Worm (Caenorhabditis elegans) whole organism, L4/young adult: ENCODE data around the gene npl-10.

Source experiments
- W03F9.2 ChIP-seq: fragments of 150-350 bp; optimal IDR thresholded peaks from 2 replicates; lab custom pipeline; 2014; ENCODE audit warnings: missing biosample characterization, missing genetic modification characterization
- him-1 ChIP-seq: sonication (generic microtip); optimal IDR thresholded peaks from 2 replicates; lab custom pipeline; 2016; ENCODE audit warnings: missing genotype, missing genetic modification reagents, missing genetic modification characterization, missing compliant biosample characterization

ce11 chrIII:3975008-3975407, 39.3 kb upstream of the npl-10 start:
- TF ChIP-seq W03F9.2 (tag; lab: Kevin White, UChicago) (no peak), him-1 (tag; lab: Kevin White, UChicago) (no peak)
